Worm (Caenorhabditis elegans): ENCODE measurements around the gene rab-28.

DNA sequence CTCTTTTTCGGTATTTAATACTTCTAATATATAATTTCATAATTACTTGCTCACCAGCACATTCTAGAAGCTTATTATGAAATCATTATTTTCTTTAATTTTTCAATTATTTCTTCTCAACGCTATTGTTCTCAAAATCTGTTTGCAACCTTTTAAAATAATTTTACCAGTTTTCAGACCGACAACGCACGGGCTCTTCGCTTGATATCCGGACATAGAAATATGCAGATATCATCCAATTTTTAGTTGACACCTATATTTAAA, 43.9 kb downstream of the rab-28 start, which contains the start of gene wnk-1:
- TF ChIP-seq mdl-1 (tag; optimal IDR thresholded peaks at IDR 0.05) (no peak), blmp-1 (tag; optimal IDR thresholded peaks at IDR 0.05; ENCODE audit: insufficient read depth) (no peak), nhr-11 (tag; optimal IDR thresholded peaks at IDR 0.05) (no peak), unc-62 (GFP tag; optimal IDR thresholded peaks at IDR 0.05) (no peak), nhr-23 (tag; optimal IDR thresholded peaks at IDR 0.05) (no peak), ceh-82 (tag; optimal IDR thresholded peaks at IDR 0.05) (no peak), ama-1 (optimal IDR thresholded peaks at IDR 0.05) (no peak), crh-2 (tag; optimal IDR thresholded peaks at IDR 0.05) (no peak), zag-1 (tag; optimal IDR thresholded peaks at IDR 0.05) (no peak), elt-1 (tag; optimal IDR thresholded peaks at IDR 0.05) (no peak), R02D3.7 (tag; optimal IDR thresholded peaks at IDR 0.05) (no peak), nhr-12 (tag; optimal IDR thresholded peaks at IDR 0.05) (no peak), nhr-25 (tag; optimal IDR thresholded peaks at IDR 0.05) (no peak), alr-1 (tag; optimal IDR thresholded peaks at IDR 0.05) (no peak)
